Worm (Caenorhabditis elegans): Measurements from ENCODE around the gene R10E9.3.

The R10E9.3 gene

ce11 chrIII:3976992-3977391, 17.0 kb downstream of the R10E9.3 start:
- TF ChIP-seq ref-1 (GFP tag; conservative IDR thresholded peaks at IDR 0.05) = no peak
- TF ChIP-seq T22C8.4 (GFP tag; IDR thresholded peaks at IDR 0.05) = no peak
- TF ChIP-seq klf-2 (GFP tag; conservative IDR thresholded peaks at IDR 0.05) = no peak
- no peak for TF ChIP-seq med-1 (GFP tag; optimal IDR thresholded peaks at IDR 0.05; ENCODE audit: insufficient read depth)
- no peak for TF ChIP-seq ztf-23 (GFP tag; IDR thresholded peaks at IDR 0.05)
- no peak for TF ChIP-seq flt-1 (GFP tag; IDR thresholded peaks at IDR 0.05)
- TF ChIP-seq ztf-29 (GFP tag; IDR thresholded peaks at IDR 0.05) = no peak
- no peak for TF ChIP-seq tab-1 (GFP tag; IDR thresholded peaks at IDR 0.05)
- no peak for TF ChIP-seq cog-1 (tag; optimal IDR thresholded peaks at IDR 0.05)

DNA sequence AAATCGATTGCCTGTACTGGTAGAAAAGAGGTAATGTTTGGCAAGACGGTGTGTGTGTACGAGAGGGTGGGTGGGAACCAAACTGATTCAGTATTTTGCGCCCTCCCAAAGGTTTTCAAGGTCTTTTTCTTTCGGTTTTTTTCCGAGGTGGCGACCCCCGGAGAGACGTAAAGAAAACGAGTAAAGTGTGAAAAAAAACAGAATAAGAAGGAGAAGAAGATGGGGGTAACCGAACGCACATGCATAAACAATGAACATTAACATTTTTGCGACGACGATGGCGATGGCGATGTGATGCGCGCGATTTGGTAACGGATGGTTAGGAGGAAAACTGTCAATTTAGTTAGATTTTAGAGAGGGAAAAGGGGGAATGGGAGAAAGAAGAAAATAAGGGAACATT, 18.4 kb downstream of the R10E9.3 start:
- no peak for TF ChIP-seq med-1 (GFP tag; optimal IDR thresholded peaks at IDR 0.05; ENCODE audit: insufficient read depth)
- TF ChIP-seq tab-1 (GFP tag; IDR thresholded peaks at IDR 0.05) = no peak
- no peak for TF ChIP-seq ztf-23 (GFP tag; IDR thresholded peaks at IDR 0.05)
- TF ChIP-seq ref-1 (GFP tag; conservative IDR thresholded peaks at IDR 0.05) = no peak
- TF ChIP-seq ztf-29 (GFP tag; IDR thresholded peaks at IDR 0.05) = no peak
- TF ChIP-seq cog-1 (tag; optimal IDR thresholded peaks at IDR 0.05) = no peak
- TF ChIP-seq flt-1 (GFP tag; IDR thresholded peaks at IDR 0.05) = no peak
- no peak for TF ChIP-seq klf-2 (GFP tag; conservative IDR thresholded peaks at IDR 0.05)
- TF ChIP-seq T22C8.4 (GFP tag; IDR thresholded peaks at IDR 0.05) = no peak

DNA sequence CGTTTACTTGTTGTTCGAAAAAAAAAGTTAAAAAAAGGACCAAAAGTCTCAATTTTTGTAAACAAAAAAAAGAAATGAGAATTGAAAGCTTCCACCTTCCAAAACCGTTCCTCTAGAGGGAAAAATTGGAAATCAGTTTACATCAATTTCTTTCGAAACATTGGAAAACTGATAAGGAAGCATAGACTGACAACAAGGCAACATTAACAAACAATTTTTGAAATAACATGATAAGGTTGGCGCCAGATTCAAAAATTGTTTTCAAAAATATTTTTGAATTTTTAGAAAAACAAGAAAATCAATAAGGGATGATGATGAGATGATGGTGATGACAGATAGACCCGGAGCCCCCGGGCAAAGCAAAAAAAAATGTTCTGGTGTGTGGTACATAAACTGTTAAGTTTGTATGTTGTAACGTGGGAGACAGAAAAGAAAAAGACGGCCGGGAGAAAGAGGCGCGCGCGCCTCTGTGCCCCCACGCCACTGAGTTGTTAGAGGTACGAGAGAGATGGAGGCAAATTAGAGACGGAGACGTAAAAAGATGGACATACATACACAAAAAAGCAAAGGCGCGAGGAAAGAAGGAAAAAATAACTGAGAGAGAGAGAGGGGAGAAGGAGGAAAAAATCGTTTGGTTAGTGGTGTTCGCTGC, 20.1 kb downstream of the R10E9.3 start:
- TF ChIP-seq ztf-23 (GFP tag; IDR thresholded peaks at IDR 0.05) (no peak), ref-1 (GFP tag; conservative IDR thresholded peaks at IDR 0.05) (no peak), T22C8.4 (GFP tag; IDR thresholded peaks at IDR 0.05) (no peak), flt-1 (GFP tag; IDR thresholded peaks at IDR 0.05) (no peak), cog-1 (tag; optimal IDR thresholded peaks at IDR 0.05) (no peak), med-1 (GFP tag; optimal IDR thresholded peaks at IDR 0.05; ENCODE audit: insufficient read depth) (no peak), ztf-29 (GFP tag; IDR thresholded peaks at IDR 0.05) (no peak), klf-2 (GFP tag; conservative IDR thresholded peaks at IDR 0.05) (no peak)

DNA sequence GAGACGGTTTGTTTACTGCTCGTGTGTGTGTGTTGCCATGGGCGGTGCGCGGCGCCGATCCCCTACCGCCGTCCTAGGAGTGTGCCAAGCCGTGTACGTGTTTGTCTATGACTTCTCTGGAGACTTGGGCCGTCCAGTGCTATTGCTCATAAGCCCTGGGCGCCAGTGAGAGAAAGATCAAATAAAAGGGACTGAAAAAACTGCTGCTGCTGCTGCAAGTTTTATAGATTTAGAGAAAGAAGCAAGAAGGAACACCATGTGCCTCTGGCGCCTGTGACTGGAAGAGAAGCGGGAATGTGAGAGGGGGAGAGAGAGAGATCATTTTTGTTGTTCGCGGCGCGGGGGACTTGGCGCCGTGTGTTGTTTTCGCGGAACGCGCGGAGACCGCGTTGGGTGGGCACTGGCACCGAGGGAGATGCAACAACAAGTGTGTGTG, 24.0 kb downstream of the R10E9.3 start:
- TF ChIP-seq ztf-29 (GFP tag; IDR thresholded peaks at IDR 0.05) (no peak), flt-1 (GFP tag; IDR thresholded peaks at IDR 0.05) (no peak), ztf-23 (GFP tag; IDR thresholded peaks at IDR 0.05) (no peak), med-1 (GFP tag; optimal IDR thresholded peaks at IDR 0.05; ENCODE audit: insufficient read depth) (no peak), ref-1 (GFP tag; conservative IDR thresholded peaks at IDR 0.05) (no peak), T22C8.4 (GFP tag; IDR thresholded peaks at IDR 0.05) (no peak), cog-1 (tag; optimal IDR thresholded peaks at IDR 0.05) (no peak), tab-1 (GFP tag; IDR thresholded peaks at IDR 0.05) (no peak), klf-2 (GFP tag; conservative IDR thresholded peaks at IDR 0.05) (no peak)

ce11 chrIII:3986368-3986767, 26.3 kb downstream of the R10E9.3 start, which contains the start of gene Y1A5A.1:
Y1A5A.1 (minus strand) TSS chrIII:3986661.
- TF ChIP-seq tab-1 (GFP tag; IDR thresholded peaks at IDR 0.05) = no peak
- no peak for TF ChIP-seq T22C8.4 (GFP tag; IDR thresholded peaks at IDR 0.05)
- TF ChIP-seq ztf-29 (GFP tag; IDR thresholded peaks at IDR 0.05) = no peak
- TF ChIP-seq med-1 (GFP tag; optimal IDR thresholded peaks at IDR 0.05; ENCODE audit: insufficient read depth) = no peak
- no peak for TF ChIP-seq ztf-23 (GFP tag; IDR thresholded peaks at IDR 0.05)

DNA sequence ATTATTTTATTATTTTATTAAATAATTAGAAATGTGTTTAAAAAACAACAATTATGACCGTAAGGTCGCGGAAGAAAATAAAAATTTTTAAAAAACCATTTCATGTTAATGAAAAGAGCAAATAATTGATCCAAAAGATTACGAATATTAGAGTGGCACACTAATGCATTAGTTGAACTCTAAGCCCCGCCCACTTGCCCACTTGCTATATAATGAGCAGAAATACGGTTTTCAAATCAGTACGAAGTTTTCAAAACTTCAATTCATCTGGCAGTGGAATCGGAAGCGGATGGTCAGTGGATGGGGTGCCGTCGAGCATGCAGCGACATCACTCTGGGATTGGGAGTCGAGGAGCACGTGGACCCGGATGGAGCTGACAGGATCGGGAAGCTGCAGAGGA, 27.7 kb downstream of the R10E9.3 start, which contains the start of gene C36E8.6:
TSS of gene C36E8.6 (plus strand) at position 301 of the 400 bp plus-strand sequence.
- TF ChIP-seq flt-1 (GFP tag; IDR thresholded peaks at IDR 0.05) (no peak), T22C8.4 (GFP tag; IDR thresholded peaks at IDR 0.05) (no peak), cog-1 (tag; optimal IDR thresholded peaks at IDR 0.05) (no peak), ztf-29 (GFP tag; IDR thresholded peaks at IDR 0.05) (no peak), klf-2 (GFP tag; conservative IDR thresholded peaks at IDR 0.05) (no peak), ref-1 (GFP tag; conservative IDR thresholded peaks at IDR 0.05) (no peak)

- no peak for TF ChIP-seq T22C8.4 (GFP tag; IDR thresholded peaks at IDR 0.05)
- TF ChIP-seq tab-1 (GFP tag; IDR thresholded peaks at IDR 0.05) = no peak
- TF ChIP-seq med-1 (GFP tag; optimal IDR thresholded peaks at IDR 0.05; ENCODE audit: insufficient read depth) = no peak
- no peak for TF ChIP-seq ztf-29 (GFP tag; IDR thresholded peaks at IDR 0.05)
- TF ChIP-seq cog-1 (tag; optimal IDR thresholded peaks at IDR 0.05) = no peak
- TF ChIP-seq ref-1 (GFP tag; conservative IDR thresholded peaks at IDR 0.05) = no peak
- no peak for TF ChIP-seq ztf-23 (GFP tag; IDR thresholded peaks at IDR 0.05)
- TF ChIP-seq klf-2 (GFP tag; conservative IDR thresholded peaks at IDR 0.05) = no peak
- TF ChIP-seq flt-1 (GFP tag; IDR thresholded peaks at IDR 0.05) = no peak
These were observed 31.3 kb downstream of the R10E9.3 start for ce11 chrIII:3991362-3991761.

DNA sequence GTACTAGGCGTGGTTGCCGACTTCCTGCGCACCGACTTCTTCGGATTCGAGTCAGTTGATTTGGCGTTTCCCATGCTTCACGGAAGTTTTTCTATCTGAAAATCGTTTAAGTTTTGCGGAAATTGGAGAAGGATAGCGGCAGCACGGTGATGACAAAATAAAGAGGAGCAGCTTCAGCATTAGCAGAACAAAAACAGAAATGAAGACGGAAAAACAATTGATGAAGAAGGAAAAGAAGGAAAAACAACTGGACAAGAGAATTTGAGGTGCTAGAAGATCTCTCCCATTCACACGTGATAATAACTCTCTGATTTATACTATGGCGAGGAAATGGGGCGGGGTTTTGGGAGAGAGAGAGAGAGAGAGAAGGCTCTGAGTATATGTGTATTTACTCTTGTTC, 32.1 kb downstream of the R10E9.3 start, which contains the start of gene glb-11:
TSS of gene glb-11 (minus strand) at position 101 of the 400 bp plus-strand sequence.
- no peak for TF ChIP-seq flt-1 (GFP tag; IDR thresholded peaks at IDR 0.05)

- TF ChIP-seq ztf-29 (GFP tag; IDR thresholded peaks at IDR 0.05) (no peak), ref-1 (GFP tag; conservative IDR thresholded peaks at IDR 0.05) (no peak), flt-1 (GFP tag; IDR thresholded peaks at IDR 0.05) (no peak), cog-1 (tag; optimal IDR thresholded peaks at IDR 0.05) (no peak), tab-1 (GFP tag; IDR thresholded peaks at IDR 0.05) (no peak), T22C8.4 (GFP tag; IDR thresholded peaks at IDR 0.05) (no peak), med-1 (GFP tag; optimal IDR thresholded peaks at IDR 0.05; ENCODE audit: insufficient read depth) (no peak), klf-2 (GFP tag; conservative IDR thresholded peaks at IDR 0.05) (no peak), ztf-23 (GFP tag; IDR thresholded peaks at IDR 0.05) (no peak)
These were observed 34.4 kb downstream of the R10E9.3 start for ce11 chrIII:3994457-3994856.

ce11 chrIII:4004064-4004580, 44.1 kb downstream of the R10E9.3 start, which contains the start of gene tif-1A:
tif-1A (minus strand) TSS chrIII:4004114.
- TF ChIP-seq ref-1 (GFP tag; conservative IDR thresholded peaks at IDR 0.05) = no peak
- no peak for TF ChIP-seq T22C8.4 (GFP tag; IDR thresholded peaks at IDR 0.05)
- TF ChIP-seq tab-1 (GFP tag; IDR thresholded peaks at IDR 0.05) = no peak
- peak; percentile 81 for TF ChIP-seq flt-1 (GFP tag; IDR thresholded peaks at IDR 0.05)
- 0 out of 2 replicates have a peak, but pooled peaks have one; percentile 19 for TF ChIP-seq ztf-23 (GFP tag; IDR thresholded peaks at IDR 0.05)
- TF ChIP-seq cog-1 (tag; optimal IDR thresholded peaks at IDR 0.05) = peak; percentile 53
- TF ChIP-seq ztf-29 (GFP tag; IDR thresholded peaks at IDR 0.05) = no peak
- no peak for TF ChIP-seq klf-2 (GFP tag; conservative IDR thresholded peaks at IDR 0.05)
- no peak for TF ChIP-seq med-1 (GFP tag; optimal IDR thresholded peaks at IDR 0.05; ENCODE audit: insufficient read depth)

Data from whole organism, midembryonic.